Worm (Caenorhabditis elegans) whole organism, young adult: ENCODE measurements around the gene ZK180.7.

ENCODE experiments used
- B0019.2 ChIP-seq: fragments of 200-800 bp; sonication (Bioruptor generic); conservative IDR thresholded peaks from 2 replicates; pipeline ENCODE4 v1.3.6; 2022; ENCODE audit warnings: missing genetic modification reagents, missing genetic modification characterization, missing compliant biosample characterization
- B0336.3 ChIP-seq: fragments of 200-800 bp; sonication (Bioruptor generic); IDR thresholded peaks from 2 replicates; pipeline ENCODE4 v1.3.6; 2022; ENCODE audit warnings: missing genetic modification characterization, missing compliant biosample characterization
- F33H1.4 ChIP-seq: fragments of 200-800 bp; sonication (Bioruptor generic); IDR thresholded peaks from 2 replicates; pipeline ENCODE4 v1.3.6; 2022; ENCODE audit warnings: missing genetic modification reagents, missing genetic modification characterization, missing compliant biosample characterization
- F52B5.7 ChIP-seq: sonication (generic microtip); optimal IDR thresholded peaks from 2 replicates; lab custom pipeline; 2016; ENCODE audit warnings: mild to moderate bottlenecking, missing genetic modification characterization, missing compliant biosample characterization
- F57A8.1 ChIP-seq: fragments of 200-800 bp; sonication (Bioruptor generic); optimal IDR thresholded peaks from 2 replicates; lab custom pipeline; 2018; ENCODE audit warnings: mild to moderate bottlenecking, missing genetic modification characterization, moderate library complexity, missing compliant biosample characterization
- F57C9.4 ChIP-seq: sonication (generic microtip); optimal IDR thresholded peaks from 2 replicates; lab custom pipeline; 2017; ENCODE audit warnings: mild to moderate bottlenecking, missing genetic modification characterization, missing compliant biosample characterization
- Y53G8AR.9 ChIP-seq: fragments of 200-800 bp; sonication (Bioruptor generic); conservative IDR thresholded peaks from 2 replicates; pipeline ENCODE4 v1.3.6; 2022; ENCODE audit warnings: missing genetic modification reagents, missing genetic modification characterization, missing compliant biosample characterization
- Y56A3A.18 ChIP-seq: fragments of 200-800 bp; sonication (Bioruptor generic); IDR thresholded peaks from 2 replicates; pipeline ENCODE4 v1.3.6; 2022; ENCODE audit warnings: missing genetic modification reagents, missing genetic modification characterization, missing compliant biosample characterization
- ZK185.1 ChIP-seq: sonication (generic microtip); optimal IDR thresholded peaks from 2 replicates; lab custom pipeline; 2016; ENCODE audit warnings: mild to moderate bottlenecking, missing genetic modification characterization, missing compliant biosample characterization; ENCODE audit not compliant: poor library complexity, severe bottlenecking
- akir-1 ChIP-seq: fragments of 200-800 bp; sonication (Bioruptor generic); optimal IDR thresholded peaks from 2 replicates; lab custom pipeline; 2018; ENCODE audit warnings: mild to moderate bottlenecking, missing genetic modification characterization, moderate library complexity, missing compliant biosample characterization
- aptf-3 ChIP-seq: fragments of 200-800 bp; sonication (Bioruptor generic); IDR thresholded peaks from 2 replicates; pipeline ENCODE4 v1.3.6; 2022; ENCODE audit warnings: missing genetic modification characterization, missing compliant biosample characterization
- atf-7 ChIP-seq: sonication (generic microtip); optimal IDR thresholded peaks from 2 replicates; lab custom pipeline; 2017; ENCODE audit warnings: mild to moderate bottlenecking, missing genetic modification characterization, missing compliant biosample characterization
- attf-5 ChIP-seq: fragments of 200-800 bp; sonication (Bioruptor generic); optimal IDR thresholded peaks from 2 replicates; lab custom pipeline; 2018; ENCODE audit warnings: mild to moderate bottlenecking, missing genetic modification characterization, missing compliant biosample characterization
- bed-1 ChIP-seq: fragments of 200-800 bp; sonication (Bioruptor generic); IDR thresholded peaks from 2 replicates; pipeline ENCODE4 v1.3.6; 2022; ENCODE audit warnings: missing genetic modification reagents, missing genetic modification characterization, missing compliant biosample characterization
- cebp-1 ChIP-seq, 2 experiments: fragments of 200-800 bp in 1 of 2; sonication (Bioruptor generic) in 1 of 2; sonication (generic microtip) in 1 of 2; IDR thresholded peaks in 1 of 2; optimal IDR thresholded peaks in 1 of 2; 2 replicates each; pipeline versions ENCODE4 v1.3.6 to Lab custom; 2017 to 2022; ENCODE audit warnings: missing compliant biosample characterization in 2 of 2, missing genetic modification characterization in 2 of 2, mild to moderate bottlenecking in 1 of 2, missing genetic modification reagents in 1 of 2, moderate library complexity in 1 of 2
- cebp-2 ChIP-seq: fragments of 200-800 bp; sonication (Bioruptor generic); IDR thresholded peaks from 2 replicates; pipeline ENCODE4 v1.3.6; 2022; ENCODE audit warnings: missing genetic modification characterization, missing compliant biosample characterization
- ceh-27 ChIP-seq: fragments of 200-800 bp; sonication (Bioruptor generic); optimal IDR thresholded peaks from 2 replicates; lab custom pipeline; 2018; ENCODE audit warnings: mild to moderate bottlenecking, missing genetic modification characterization, moderate library complexity, missing compliant biosample characterization
- ceh-91 ChIP-seq: fragments of 200-800 bp; sonication (Bioruptor generic); IDR thresholded peaks from 2 replicates; pipeline ENCODE4 v1.3.6; 2022; ENCODE audit warnings: missing genetic modification reagents, missing genetic modification characterization, missing compliant biosample characterization
- dox-1 ChIP-seq: fragments of 200-800 bp; sonication (Bioruptor generic); IDR thresholded peaks from 2 replicates; pipeline ENCODE4 v1.3.6; 2022; ENCODE audit warnings: missing genetic modification reagents, missing genetic modification characterization, missing compliant biosample characterization
- dpff-1 ChIP-seq: sonication (generic microtip); optimal IDR thresholded peaks from 2 replicates; lab custom pipeline; 2017; ENCODE audit warnings: mild to moderate bottlenecking, missing genetic modification characterization, missing compliant biosample characterization
- ets-4 ChIP-seq: fragments of 200-800 bp; sonication (Bioruptor generic); optimal IDR thresholded peaks from 2 replicates; lab custom pipeline; 2018; ENCODE audit warnings: mild to moderate bottlenecking, missing genetic modification characterization, missing compliant biosample characterization
- him-1 ChIP-seq: sonication (generic microtip); optimal IDR thresholded peaks from 2 replicates; lab custom pipeline; 2016; ENCODE audit warnings: missing genotype, missing genetic modification reagents, missing genetic modification characterization, missing compliant biosample characterization
- hlh-12 ChIP-seq: sonication (generic microtip); optimal IDR thresholded peaks from 2 replicates; lab custom pipeline; 2016; ENCODE audit warnings: missing genetic modification characterization, missing compliant biosample characterization
- hmg-20 ChIP-seq: fragments of 200-800 bp; sonication (Bioruptor generic); IDR thresholded peaks from 2 replicates; pipeline ENCODE4 v1.3.6; 2022; ENCODE audit warnings: missing genetic modification reagents, missing genetic modification characterization, missing compliant biosample characterization
- hsf-1 ChIP-seq: fragments of 200-800 bp; sonication (Bioruptor generic); IDR thresholded peaks from 2 replicates; pipeline ENCODE4 v1.3.6; 2022; ENCODE audit warnings: missing genetic modification reagents, missing genetic modification characterization, missing compliant biosample characterization
- lag-1 ChIP-seq: fragments of 200-800 bp; sonication (Bioruptor generic); IDR thresholded peaks from 2 replicates; pipeline ENCODE4 v1.3.6; 2022; ENCODE audit warnings: missing genetic modification reagents, missing genetic modification characterization, missing compliant biosample characterization
- lin-40 ChIP-seq: sonication (generic microtip); optimal IDR thresholded peaks from 2 replicates; lab custom pipeline; 2016; ENCODE audit warnings: missing genetic modification characterization, mild to moderate bottlenecking, missing compliant biosample characterization, missing genotype, missing genetic modification reagents
- lsl-1 ChIP-seq: fragments of 200-800 bp; sonication (Bioruptor generic); optimal IDR thresholded peaks from 2 replicates; lab custom pipeline; 2018; ENCODE audit warnings: mild to moderate bottlenecking, missing genetic modification characterization, moderate library complexity, missing compliant biosample characterization
- madf-10 ChIP-seq: sonication (generic microtip); optimal IDR thresholded peaks from 2 replicates; lab custom pipeline; 2016; ENCODE audit warnings: mild to moderate bottlenecking, missing genetic modification characterization, missing compliant biosample characterization
- madf-3 ChIP-seq: fragments of 200-800 bp; sonication (Bioruptor generic); IDR thresholded peaks from 2 replicates; pipeline ENCODE4 v1.3.6; 2022; ENCODE audit warnings: missing genetic modification reagents, missing genetic modification characterization, missing compliant biosample characterization
- madf-6 ChIP-seq: fragments of 200-800 bp; sonication (Bioruptor generic); IDR thresholded peaks from 2 replicates; pipeline ENCODE4 v1.3.6; 2022; ENCODE audit warnings: missing genetic modification reagents, missing genetic modification characterization, missing compliant biosample characterization
- nhr-120 ChIP-seq: fragments of 200-800 bp; sonication (Bioruptor generic); IDR thresholded peaks from 2 replicates; pipeline ENCODE4 v1.3.6; 2022; ENCODE audit warnings: missing genetic modification characterization, missing compliant biosample characterization
- nhr-80 ChIP-seq: sonication (generic microtip); optimal IDR thresholded peaks from 2 replicates; lab custom pipeline; 2016; ENCODE audit warnings: missing genetic modification characterization, missing compliant biosample characterization
- pha-4 ChIP-seq: fragments of 150-350 bp; sonication (generic microtip); optimal IDR thresholded peaks from 2 replicates; lab custom pipeline; 2014; ENCODE audit warnings: missing biosample characterization, missing genetic modification reagents, missing genetic modification characterization
- rec-8 ChIP-seq, 2 experiments: sonication (generic microtip); optimal IDR thresholded peaks; 2 replicates each; lab custom pipeline; 2016; ENCODE audit warnings: mild to moderate bottlenecking in 2 of 2, missing genetic modification characterization in 2 of 2, missing genetic modification reagents in 2 of 2, missing genotype in 2 of 2, missing biosample characterization in 1 of 2, missing compliant biosample characterization in 1 of 2, moderate library complexity in 1 of 2
- repo-1 ChIP-seq: sonication (generic microtip); optimal IDR thresholded peaks from 2 replicates; lab custom pipeline; 2017; ENCODE audit warnings: mild to moderate bottlenecking, missing genetic modification characterization, missing compliant biosample characterization
- rpc-1 ChIP-seq, 2 experiments: fragments of 150-350 bp in 1 of 2; sonication (generic microtip) in 1 of 2; optimal IDR thresholded peaks; 2 replicates each; lab custom pipeline; 2014 to 2018; ENCODE audit warnings: missing biosample characterization in 1 of 2, missing genetic modification characterization in 1 of 2, missing genetic modification reagents in 1 of 2, missing genotype in 1 of 2
- sdz-38 ChIP-seq: sonication (generic microtip); optimal IDR thresholded peaks from 2 replicates; lab custom pipeline; 2016; ENCODE audit warnings: missing genotype, missing genetic modification characterization, missing compliant biosample characterization
- tbx-9 ChIP-seq: sonication (generic microtip); optimal IDR thresholded peaks from 2 replicates; lab custom pipeline; 2016; ENCODE audit warnings: borderline replicate concordance, missing genetic modification characterization, inconsistent platforms, missing compliant biosample characterization
- unc-130 ChIP-seq: sonication (generic microtip); optimal IDR thresholded peaks from 2 replicates; lab custom pipeline; 2016; ENCODE audit warnings: missing genetic modification reagents, missing genetic modification characterization, missing compliant biosample characterization
- ztf-25 ChIP-seq: fragments of 200-800 bp; sonication (Bioruptor generic); IDR thresholded peaks from 2 replicates; pipeline ENCODE4 v1.3.6; 2022; ENCODE audit warnings: missing genetic modification reagents, missing genetic modification characterization, missing compliant biosample characterization
- ztf-28 ChIP-seq: fragments of 200-800 bp; sonication (Bioruptor generic); IDR thresholded peaks from 2 replicates; pipeline ENCODE4 v1.3.6; 2022; ENCODE audit warnings: missing genetic modification reagents, missing genetic modification characterization, missing compliant biosample characterization

ZK180.7 gene

DNA sequence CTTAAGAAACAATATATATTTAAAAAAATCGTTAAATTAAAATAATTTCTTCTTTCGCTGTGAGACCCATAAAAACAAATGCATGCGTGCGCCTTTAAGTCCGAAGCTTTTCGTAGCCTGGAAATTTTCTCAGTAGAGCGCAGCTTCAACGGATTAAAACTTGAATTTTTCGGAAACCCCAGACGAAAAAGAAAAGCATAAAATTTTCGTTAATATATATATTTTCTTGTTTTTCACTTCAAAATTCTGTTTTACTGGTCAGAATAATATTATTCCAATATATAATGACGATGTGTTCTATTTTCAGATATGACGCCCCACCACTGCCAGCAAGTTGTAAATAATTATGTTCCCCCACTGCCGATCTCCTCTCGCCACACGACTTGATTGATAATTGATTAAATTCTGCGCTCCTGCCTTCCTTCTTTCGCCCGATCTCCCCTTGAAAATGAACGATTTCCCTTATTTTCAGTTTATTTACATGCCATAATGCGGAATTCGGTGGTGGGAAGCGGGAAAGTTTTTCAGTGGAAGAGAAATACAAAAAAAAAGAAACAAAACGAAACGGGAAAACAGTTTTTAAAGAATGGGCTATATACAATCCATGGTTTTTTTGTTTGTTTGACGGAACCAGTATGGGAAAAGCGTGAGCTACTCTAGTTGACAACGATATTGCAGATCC lies 22.2 kb upstream of the ZK180.7 start (continued):
- 0 out of 2 replicates have a peak, but pooled peaks have one; percentile 3 for TF ChIP-seq bed-1 (GFP tag; lab: Robert Waterston, UW)
- peak; percentile 34 for TF ChIP-seq madf-10 (tag; lab: Kevin White, UChicago)
- peak; percentile 92 for TF ChIP-seq lsl-1 (GFP tag; lab: Kevin White, UChicago)
- TF ChIP-seq F57C9.4 (tag; lab: Kevin White, UChicago): peak; percentile 24
- peak; percentile 53 for TF ChIP-seq hsf-1
- no peak for TF ChIP-seq ztf-28
- TF ChIP-seq lin-40 (tag; lab: Kevin White, UChicago): peak; percentile 65
- TF ChIP-seq atf-7 (tag; lab: Kevin White, UChicago): peak; percentile 31
- peak; percentile 75 for TF ChIP-seq Y53G8AR.9
- TF ChIP-seq hlh-12 (tag; lab: Kevin White, UChicago): no peak
- peak; percentile 27 to 60 for TF ChIP-seq rec-8 (tag; optimal IDR thresholded peaks at IDR 0.05; lab: Kevin White, UChicago)
- TF ChIP-seq F52B5.7: peak; percentile 50
- 0 out of 2 replicates have a peak, but pooled peaks have one; percentile 29 for TF ChIP-seq B0019.2
- TF ChIP-seq hmg-20 (GFP tag; lab: Robert Waterston, UW): no peak
- TF ChIP-seq aptf-3 (GFP tag; lab: Robert Waterston, UW): no peak
- no peak for TF ChIP-seq lag-1
- TF ChIP-seq cebp-1 (GFP tag; IDR thresholded peaks at IDR 0.05; lab: Robert Waterston, UW): peak; percentile 42; the same call in 1 of the 2 replicates
- peak; percentile 81 for TF ChIP-seq cebp-1 (tag; optimal IDR thresholded peaks at IDR 0.05; lab: Kevin White, UChicago)
- no peak; the same call in 1 of the 2 replicates for TF ChIP-seq Y56A3A.18 (GFP tag; lab: Robert Waterston, UW)
- no peak for TF ChIP-seq sdz-38
- no peak; the same call in 1 of the 2 replicates for TF ChIP-seq nhr-120 (GFP tag; lab: Robert Waterston, UW)
- TF ChIP-seq tbx-9 (tag; lab: Kevin White, UChicago): no peak
- TF ChIP-seq madf-6 (GFP tag; lab: Robert Waterston, UW): peak; percentile 76
- TF ChIP-seq unc-130 (GFP tag; lab: Kevin White, UChicago): no peak
- TF ChIP-seq pha-4: peak; percentile 70
- no peak for TF ChIP-seq ztf-25 (GFP tag; lab: Robert Waterston, UW)
- TF ChIP-seq ceh-27 (GFP tag; lab: Kevin White, UChicago): peak; percentile 38
- TF ChIP-seq F33H1.4 (GFP tag; lab: Robert Waterston, UW): peak; percentile 85
- peak; percentile 85 for TF ChIP-seq B0336.3 (GFP tag; lab: Robert Waterston, UW)
- peak; percentile 42 for TF ChIP-seq ets-4 (GFP tag; lab: Kevin White, UChicago)
- no peak for TF ChIP-seq nhr-80 (tag; lab: Kevin White, UChicago)
- peak; percentile 53 for TF ChIP-seq ZK185.1
- TF ChIP-seq F57A8.1 (GFP tag; lab: Kevin White, UChicago): no peak
- TF ChIP-seq cebp-2: no peak
- no peak for TF ChIP-seq rpc-1 (optimal IDR thresholded peaks at IDR 0.05; lab: Kevin White, UChicago)
- no peak for TF ChIP-seq rpc-1 (tag; optimal IDR thresholded peaks at IDR 0.05; lab: Kevin White, UChicago)
- no peak for TF ChIP-seq akir-1 (GFP tag; lab: Kevin White, UChicago)
- peak; percentile 60; the same call in 1 of the 2 replicates for TF ChIP-seq dox-1 (GFP tag; lab: Robert Waterston, UW)
- peak; percentile 62 for TF ChIP-seq dpff-1 (tag; lab: Kevin White, UChicago)
- TF ChIP-seq madf-3 (GFP tag; lab: Robert Waterston, UW): peak; percentile 63; the same call in 1 of the 2 replicates
- peak; percentile 67 for TF ChIP-seq attf-5 (GFP tag; lab: Kevin White, UChicago)
- TF ChIP-seq repo-1 (tag; lab: Kevin White, UChicago): peak; percentile 95
- peak; percentile 48 for TF ChIP-seq him-1 (tag; lab: Kevin White, UChicago)
- peak; percentile 57 for TF ChIP-seq ceh-91 (GFP tag; lab: Robert Waterston, UW)
